Fruit fly (Drosophila melanogaster) whole organism, adult: ENCODE data around the gene Pkd2.

Experiments
- CG11617 ChIP-seq: fragments of 200-800 bp; sonication (Bioruptor generic); optimal IDR thresholded peaks from 2 replicates; lab custom pipeline; 2017; ENCODE audit warnings: mild to moderate bottlenecking, missing biosample characterization, missing genetic modification reagents, missing genetic modification characterization
- CG14711 ChIP-seq: fragments of 200-800 bp; sonication (Bioruptor generic); optimal IDR thresholded peaks from 2 replicates; lab custom pipeline; 2018; ENCODE audit warnings: missing biosample characterization, mild to moderate bottlenecking, missing genetic modification characterization, moderate library complexity
- CG33017 ChIP-seq: fragments of 200-800 bp; sonication (Bioruptor generic); optimal IDR thresholded peaks from 2 replicates; lab custom pipeline; 2018; ENCODE audit warnings: missing biosample characterization, mild to moderate bottlenecking, missing genetic modification characterization, moderate library complexity
- CG7101 ChIP-seq: fragments of 200-800 bp; sonication (Bioruptor generic); optimal IDR thresholded peaks from 2 replicates; lab custom pipeline; 2018; ENCODE audit warnings: missing biosample characterization, mild to moderate bottlenecking, missing genetic modification characterization, moderate library complexity
- Mnt ChIP-seq: fragments of 200-800 bp; sonication (Bioruptor generic); optimal IDR thresholded peaks from 2 replicates; lab custom pipeline; 2016; ENCODE audit warnings: missing biosample characterization, mild to moderate bottlenecking, missing genetic modification characterization
- bab1 ChIP-seq: fragments of 200-800 bp; sonication (Bioruptor generic); optimal IDR thresholded peaks from 3 replicates; lab custom pipeline; 2019; ENCODE audit warnings: missing biosample characterization, mild to moderate bottlenecking, missing genetic modification characterization, moderate library complexity
- cnc ChIP-seq, 2 experiments: fragments of >200 bp; optimal IDR thresholded peaks; 2 replicates each; lab custom pipeline; 2017
- kay ChIP-seq: fragments of 200-800 bp; sonication (Bioruptor generic); peaks from one replicate; lab custom pipeline; 2016; ENCODE audit warnings: missing biosample characterization, missing genetic modification characterization, borderline replicate concordance
- tj ChIP-seq: fragments of 200-800 bp; sonication (Bioruptor generic); optimal IDR thresholded peaks from 3 replicates; lab custom pipeline; 2017; ENCODE audit warnings: missing biosample characterization, mild to moderate bottlenecking, missing genetic modification characterization, moderate library complexity

- TF ChIP-seq CG7101 (tag; lab: Kevin White, UChicago) = no peak
- no peak for TF ChIP-seq cnc (optimal IDR thresholded peaks at IDR 0.05; lab: Kevin White, UChicago)
- no peak for TF ChIP-seq CG33017 (tag; lab: Kevin White, UChicago)
- TF ChIP-seq kay (GFP tag; lab: Kevin White, UChicago) = peak; percentile 94
- no peak for TF ChIP-seq Mnt (GFP tag; lab: Kevin White, UChicago)
- TF ChIP-seq CG14711 (tag; lab: Kevin White, UChicago) = no peak
- no peak for TF ChIP-seq tj (GFP tag; lab: Kevin White, UChicago)
- no peak for TF ChIP-seq bab1 (GFP tag; lab: Kevin White, UChicago)
- TF ChIP-seq CG11617 (GFP tag; lab: Kevin White, UChicago) = no peak
These were observed 6.5 kb downstream of the Pkd2 start for dm6 chr2L:12404555-12405077.
